Worm (Caenorhabditis elegans): ENCODE data around the gene C44F1.1.

ce11 chrIII:3734990-3735389, 30.4 kb downstream of the C44F1.1 start, which contains the start of gene evl-18:
- no peak for TF ChIP-seq nhr-77 (tag; optimal IDR thresholded peaks at IDR 0.05)
- no peak for TF ChIP-seq alr-1 (tag; optimal IDR thresholded peaks at IDR 0.05; ENCODE audit: borderline replicate concordance)

Measured in whole organism, L1 larva.